Fruit fly (Drosophila melanogaster) whole organism, wandering third instar larva: Measurements from ENCODE around the gene Glut1.

Source experiments
- Hr83 ChIP-seq: fragments of 200-300 bp; sonication (Bioruptor generic); optimal IDR thresholded peaks from 2 replicates; lab custom pipeline; 2016; ENCODE audit warnings: missing biosample characterization, mild to moderate bottlenecking, missing genetic modification characterization, moderate library complexity; ENCODE audit not compliant: poor library complexity, severe bottlenecking
- br ChIP-seq: fragments of 200-800 bp; sonication (Bioruptor generic); optimal IDR thresholded peaks from 2 replicates; lab custom pipeline; 2016; ENCODE audit warnings: missing biosample characterization, missing genetic modification characterization
- dsf ChIP-seq: sonication (Bioruptor generic); optimal IDR thresholded peaks from 2 replicates; lab custom pipeline; 2016; ENCODE audit warnings: missing biosample characterization, missing genetic modification characterization, borderline replicate concordance
- h ChIP-seq: fragments of 200-800 bp; sonication (Bioruptor generic); optimal IDR thresholded peaks from 3 replicates; lab custom pipeline; 2016; ENCODE audit warnings: missing biosample characterization, mild to moderate bottlenecking, missing genetic modification characterization
- pan ChIP-seq: fragments of >200 bp; optimal IDR thresholded peaks from 2 replicates; lab custom pipeline; 2017
- psq ChIP-seq: fragments of 200-800 bp; sonication (Bioruptor generic); optimal IDR thresholded peaks from 3 replicates; lab custom pipeline; 2017; ENCODE audit warnings: missing biosample characterization, mild to moderate bottlenecking, missing genetic modification characterization, moderate library complexity

DNA sequence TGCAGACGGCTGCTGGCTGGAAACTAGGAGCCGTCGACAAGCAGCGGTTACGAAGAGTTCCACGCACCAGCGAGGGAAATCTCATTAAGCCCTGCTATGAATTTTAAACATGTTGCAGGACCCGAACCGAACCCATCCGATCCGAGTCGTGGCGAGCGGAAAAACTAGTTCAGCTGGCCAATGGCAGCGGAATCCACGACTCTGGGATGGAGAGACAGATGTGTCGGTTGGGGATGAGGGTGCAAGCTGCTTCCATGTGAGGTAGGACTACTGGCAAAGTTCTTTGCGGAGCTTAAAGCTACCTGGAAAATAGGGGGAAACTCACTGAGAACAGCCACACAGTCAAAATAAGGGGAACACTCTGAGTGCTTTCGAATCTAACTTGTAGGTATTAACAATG, 109.9 kb downstream of the Glut1 start:
- TF ChIP-seq dsf (GFP tag; lab: Kevin White, UChicago) (no peak), h (GFP tag; lab: Kevin White, UChicago) (no peak), br (GFP tag; lab: Kevin White, UChicago) (no peak), Hr83 (no peak), psq (GFP tag; lab: Kevin White, UChicago) (no peak), pan (lab: Kevin White, UChicago) (no peak)
